Worm (Caenorhabditis elegans) whole organism, L4/young adult: ENCODE data around the gene B0410.3.
"Not testable (repeated sequence)": the region's sequence is repeated elsewhere in the genome, so short reads cannot be mapped to it uniquely, and the experiment has no call there.

Experiments
- W03F9.2 ChIP-seq: fragments of 150-350 bp; optimal IDR thresholded peaks from 2 replicates; lab custom pipeline; 2014; ENCODE audit warnings: missing biosample characterization, missing genetic modification characterization
- dao-5 ChIP-seq: sonication (generic microtip); optimal IDR thresholded peaks from 2 replicates; lab custom pipeline; 2016; ENCODE audit warnings: missing genotype, missing genetic modification characterization, moderate library complexity, missing compliant biosample characterization
- him-1 ChIP-seq: sonication (generic microtip); optimal IDR thresholded peaks from 2 replicates; lab custom pipeline; 2016; ENCODE audit warnings: missing genotype, missing genetic modification reagents, missing genetic modification characterization, missing compliant biosample characterization

Gene B0410.3

ce11 chrX:2909227-2909626 lies 17.9 kb upstream of the B0410.3 start, which contains the start of gene nmy-1:
TSS of gene nmy-1 (plus strand) at chrX:2909527.
- no peak for TF ChIP-seq him-1
- no peak for TF ChIP-seq W03F9.2 (tag; lab: Kevin White, UChicago)
- TF ChIP-seq dao-5 (tag; lab: Kevin White, UChicago): no peak

- TF ChIP-seq him-1 (no peak), dao-5 (tag; lab: Kevin White, UChicago) (no peak), W03F9.2 (tag; lab: Kevin White, UChicago) (no peak)
Observed at ce11 chrX:2907296-2907873, 16.1 kb upstream of the B0410.3 start.

ce11 chrX:2906062-2906732 lies 14.9 kb upstream of the B0410.3 start:
- TF ChIP-seq dao-5 (tag; lab: Kevin White, UChicago) (no peak), him-1 (no peak), W03F9.2 (tag; lab: Kevin White, UChicago) (no peak)

- TF ChIP-seq dao-5 (tag; lab: Kevin White, UChicago) (no peak), W03F9.2 (tag; lab: Kevin White, UChicago) (no peak), him-1 (no peak)
Observed at ce11 chrX:2903715-2904419, 12.6 kb upstream of the B0410.3 start.

- TF ChIP-seq him-1 (no peak), W03F9.2 (tag; lab: Kevin White, UChicago) (no peak), dao-5 (tag; lab: Kevin White, UChicago) (no peak)
Observed at ce11 chrX:2902854-2903253, 11.6 kb upstream of the B0410.3 start.

- no peak for TF ChIP-seq him-1
- no peak for TF ChIP-seq dao-5 (tag; lab: Kevin White, UChicago)
- no peak for TF ChIP-seq W03F9.2 (tag; lab: Kevin White, UChicago)
Observed at ce11 chrX:2900897-2901496, 9.7 kb upstream of the B0410.3 start.

- no peak for TF ChIP-seq him-1
- no peak for TF ChIP-seq dao-5 (tag; lab: Kevin White, UChicago)
- TF ChIP-seq W03F9.2 (tag; lab: Kevin White, UChicago): no peak
Observed at ce11 chrX:2898256-2898655, 7.0 kb upstream of the B0410.3 start, which contains the start of gene F52B10.3. TSS of gene F52B10.3 (minus strand) at chrX:2898356.

- TF ChIP-seq him-1: no peak
- TF ChIP-seq dao-5 (tag; lab: Kevin White, UChicago): no peak
- no peak for TF ChIP-seq W03F9.2 (tag; lab: Kevin White, UChicago)
Observed at ce11 chrX:2895646-2896045, 4.4 kb upstream of the B0410.3 start.

- not testable (repeated sequence) for TF ChIP-seq W03F9.2 (tag; lab: Kevin White, UChicago); dao-5 (tag; lab: Kevin White, UChicago); him-1
Observed at ce11 chrX:2894273-2894672, 3.0 kb upstream of the B0410.3 start, which contains the start of gene B0410.1. TSS of gene B0410.1 (plus strand) at chrX:2894573.

- TF ChIP-seq dao-5 (tag; lab: Kevin White, UChicago) (no peak), W03F9.2 (tag; lab: Kevin White, UChicago) (no peak)
Observed at ce11 chrX:2893026-2893662, 1.9 kb upstream of the B0410.3 start.

ce11 chrX:2891879-2892278 lies 588 bp upstream of the B0410.3 start:
- TF ChIP-seq dao-5 (tag; lab: Kevin White, UChicago): no peak
- TF ChIP-seq him-1: no peak
- no peak for TF ChIP-seq W03F9.2 (tag; lab: Kevin White, UChicago)

- TF ChIP-seq dao-5 (tag; lab: Kevin White, UChicago) (no peak), W03F9.2 (tag; lab: Kevin White, UChicago) (no peak)
Observed at ce11 chrX:2890041-2890650, 1.1 kb downstream of the B0410.3 start.
